Worm (Caenorhabditis elegans) whole organism, mixed stage, embryonic: ENCODE measurements around the gene natc-2.

Experiments
- M03D4.4 ChIP-seq: sonication (generic microtip); optimal IDR thresholded peaks from 2 replicates; lab custom pipeline; 2017; ENCODE audit warnings: mild to moderate bottlenecking, missing genetic modification characterization, missing compliant biosample characterization
- bed-3 ChIP-seq: fragments of 200-800 bp; sonication (Bioruptor generic); optimal IDR thresholded peaks from 3 replicates; lab custom pipeline; 2018; ENCODE audit warnings: mild to moderate bottlenecking, missing genetic modification characterization, moderate library complexity, missing compliant biosample characterization
- blmp-1 ChIP-seq: fragments of 150-350 bp; optimal IDR thresholded peaks from 2 replicates; lab custom pipeline; 2014; ENCODE audit warnings: missing biosample characterization, missing genetic modification characterization
- ceh-39 ChIP-seq: fragments of 150-350 bp; optimal IDR thresholded peaks from 2 replicates; lab custom pipeline; 2014; ENCODE audit warnings: missing biosample characterization, missing genetic modification characterization
- ceh-43 ChIP-seq: fragments of 200-800 bp; sonication (Bioruptor generic); optimal IDR thresholded peaks from 2 replicates; lab custom pipeline; 2018; ENCODE audit warnings: mild to moderate bottlenecking, missing genetic modification characterization, moderate library complexity, missing compliant biosample characterization
- cnd-1 ChIP-seq: fragments of 200-800 bp; sonication (Bioruptor generic); optimal IDR thresholded peaks from 2 replicates; lab custom pipeline; 2018; ENCODE audit warnings: mild to moderate bottlenecking, missing genetic modification characterization, missing compliant biosample characterization
- drap-1 ChIP-seq: fragments of 200-800 bp; sonication (Bioruptor generic); optimal IDR thresholded peaks from 3 replicates; lab custom pipeline; 2018; ENCODE audit warnings: mild to moderate bottlenecking, missing genetic modification characterization, missing compliant biosample characterization
- elt-1 ChIP-seq: sonication (generic microtip); optimal IDR thresholded peaks from 2 replicates; lab custom pipeline; 2017; ENCODE audit warnings: missing genetic modification characterization, mild to moderate bottlenecking, missing compliant biosample characterization, antibody characterized with exemption, moderate library complexity, borderline replicate concordance; ENCODE audit not compliant: insufficient read depth
- ham-2 ChIP-seq: fragments of 200-800 bp; sonication (Bioruptor generic); optimal IDR thresholded peaks from 2 replicates; lab custom pipeline; 2018; ENCODE audit warnings: mild to moderate bottlenecking, missing genetic modification characterization, missing compliant biosample characterization
- lin-13 ChIP-seq: fragments of 150-350 bp; optimal IDR thresholded peaks from 2 replicates; lab custom pipeline; 2014; ENCODE audit warnings: missing biosample characterization, missing genetic modification characterization
- lin-32 ChIP-seq: fragments of 200-800 bp; sonication (Bioruptor generic); optimal IDR thresholded peaks from 2 replicates; lab custom pipeline; 2018; ENCODE audit warnings: mild to moderate bottlenecking, missing genetic modification characterization, missing compliant biosample characterization
- lsy-2 ChIP-seq: fragments of 150-350 bp; optimal IDR thresholded peaks from 2 replicates; lab custom pipeline; 2014; ENCODE audit warnings: missing biosample characterization, missing genetic modification characterization
- mab-5 ChIP-seq: fragments of 150-350 bp; optimal IDR thresholded peaks from 2 replicates; lab custom pipeline; 2014; ENCODE audit warnings: missing biosample characterization, missing genetic modification characterization
- mep-1 ChIP-seq: fragments of 150-350 bp; optimal IDR thresholded peaks from 2 replicates; lab custom pipeline; 2017; ENCODE audit warnings: missing biosample characterization, missing genetic modification reagents, missing genetic modification characterization, inconsistent platforms
- mls-2 ChIP-seq: sonication (generic microtip); optimal IDR thresholded peaks from 2 replicates; lab custom pipeline; 2016; ENCODE audit warnings: mild to moderate bottlenecking, missing genetic modification characterization, moderate library complexity, missing compliant biosample characterization
- nhr-12 ChIP-seq: fragments of 150-350 bp; optimal IDR thresholded peaks from 2 replicates; lab custom pipeline; 2014; ENCODE audit warnings: missing biosample characterization, missing genetic modification characterization
- nhr-2 ChIP-seq: fragments of 150-350 bp; optimal IDR thresholded peaks from 2 replicates; lab custom pipeline; 2014; ENCODE audit warnings: missing biosample characterization, missing genetic modification characterization
- nhr-237 ChIP-seq: fragments of 150-350 bp; optimal IDR thresholded peaks from 2 replicates; lab custom pipeline; 2014; ENCODE audit warnings: missing biosample characterization, missing genetic modification characterization
- nhr-76 ChIP-seq: sonication (generic microtip); optimal IDR thresholded peaks from 2 replicates; lab custom pipeline; 2017; ENCODE audit warnings: missing biosample characterization, missing genetic modification characterization
- pha-4 ChIP-seq: fragments of 150-350 bp; optimal IDR thresholded peaks from 2 replicates; lab custom pipeline; 2018; ENCODE audit warnings: missing biosample characterization, missing genetic modification reagents, missing genetic modification characterization
- sem-2 ChIP-seq: fragments of 200-800 bp; sonication (Bioruptor generic); optimal IDR thresholded peaks from 2 replicates; lab custom pipeline; 2018; ENCODE audit warnings: mild to moderate bottlenecking, missing genetic modification characterization, missing compliant biosample characterization
- sptf-1 ChIP-seq: sonication (generic microtip); optimal IDR thresholded peaks from 2 replicates; lab custom pipeline; 2017; ENCODE audit warnings: mild to moderate bottlenecking, missing genetic modification characterization, moderate library complexity, missing compliant biosample characterization
- tbx-8 ChIP-seq: fragments of 200-800 bp; sonication (Bioruptor generic); optimal IDR thresholded peaks from 2 replicates; lab custom pipeline; 2018; ENCODE audit warnings: mild to moderate bottlenecking, missing genetic modification characterization, moderate library complexity, missing compliant biosample characterization
- unc-120 ChIP-seq: sonication (generic microtip); optimal IDR thresholded peaks from 2 replicates; lab custom pipeline; 2017; ENCODE audit warnings: missing genetic modification characterization, missing compliant biosample characterization; ENCODE audit not compliant: poor library complexity, severe bottlenecking
- unc-39 ChIP-seq: fragments of 150-350 bp; optimal IDR thresholded peaks from 2 replicates; lab custom pipeline; 2014; ENCODE audit warnings: missing biosample characterization, missing genetic modification characterization
- unc-62 ChIP-seq: fragments of 150-350 bp; optimal IDR thresholded peaks from 2 replicates; lab custom pipeline; 2014; ENCODE audit warnings: missing biosample characterization, missing genetic modification reagents, missing genetic modification characterization
- zip-8 ChIP-seq: fragments of 150-350 bp; optimal IDR thresholded peaks from 2 replicates; lab custom pipeline; 2014; ENCODE audit warnings: missing biosample characterization, missing genetic modification characterization

The natc-2 gene

DNA sequence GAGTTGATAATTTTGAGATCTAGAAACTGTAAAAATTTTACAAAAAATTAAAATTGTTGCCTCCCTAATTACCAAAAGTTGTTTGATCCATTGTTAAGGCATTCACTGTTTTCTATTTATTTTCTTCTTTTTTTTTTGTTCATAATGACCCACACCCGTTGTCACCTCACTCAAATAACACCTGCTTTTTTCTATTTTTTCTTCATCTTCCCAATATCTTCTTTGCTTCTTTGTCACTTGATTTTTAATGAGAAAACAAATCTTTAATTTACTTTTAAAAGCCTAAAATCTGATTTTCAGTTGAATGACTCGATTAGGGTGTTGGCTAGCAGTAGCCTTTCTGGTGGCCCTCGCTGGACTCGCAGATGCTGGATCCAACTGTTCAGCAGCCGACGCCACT lies 29.5 kb downstream of the natc-2 start, which contains the start of gene ncx-2:
Gene ncx-2 (plus strand): TSS at position 301 of the 400 bp plus-strand sequence.
- TF ChIP-seq drap-1 (GFP tag; lab: Kevin White, UChicago) (no peak), ceh-39 (tag; lab: Kevin White, UChicago) (no peak), sptf-1 (no peak), mep-1 (tag; lab: Kevin White, UChicago) (no peak), lin-32 (GFP tag; lab: Kevin White, UChicago) (no peak), nhr-76 (tag; lab: Kevin White, UChicago) (no peak), M03D4.4 (tag; lab: Kevin White, UChicago) (no peak), ceh-43 (no peak), nhr-12 (tag; lab: Kevin White, UChicago) (no peak), lin-13 (tag; lab: Kevin White, UChicago) (no peak), blmp-1 (no peak), bed-3 (GFP tag; lab: Kevin White, UChicago) (no peak)

DNA sequence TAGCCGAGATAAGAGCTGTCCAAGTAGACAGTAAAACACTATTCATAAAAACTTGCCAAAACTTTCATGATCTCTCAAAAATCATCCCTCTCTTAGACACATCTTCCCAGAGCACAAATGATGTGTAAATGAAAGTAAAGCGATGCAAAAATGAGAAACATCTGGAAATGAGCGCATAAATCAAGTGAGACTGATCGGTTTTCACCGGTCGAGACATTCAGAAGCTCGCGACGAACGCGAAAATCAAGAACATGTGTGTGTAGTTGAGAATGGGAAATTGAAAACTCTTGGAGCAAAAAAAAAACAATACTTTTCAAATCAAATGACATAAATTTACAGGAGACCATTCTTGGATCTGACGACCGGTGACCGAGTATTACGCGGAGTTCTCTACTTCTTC lies 30.5 kb downstream of the natc-2 start:
- TF ChIP-seq nhr-12 (tag; lab: Kevin White, UChicago) (no peak), blmp-1 (no peak), drap-1 (GFP tag; lab: Kevin White, UChicago) (no peak), nhr-237 (tag; lab: Kevin White, UChicago) (no peak), unc-62 (GFP tag; lab: Kevin White, UChicago) (no peak), lin-32 (GFP tag; lab: Kevin White, UChicago) (no peak), mls-2 (tag; lab: Kevin White, UChicago) (no peak), elt-1 (tag; lab: Kevin White, UChicago) (no peak), ham-2 (GFP tag; lab: Kevin White, UChicago) (no peak)

DNA sequence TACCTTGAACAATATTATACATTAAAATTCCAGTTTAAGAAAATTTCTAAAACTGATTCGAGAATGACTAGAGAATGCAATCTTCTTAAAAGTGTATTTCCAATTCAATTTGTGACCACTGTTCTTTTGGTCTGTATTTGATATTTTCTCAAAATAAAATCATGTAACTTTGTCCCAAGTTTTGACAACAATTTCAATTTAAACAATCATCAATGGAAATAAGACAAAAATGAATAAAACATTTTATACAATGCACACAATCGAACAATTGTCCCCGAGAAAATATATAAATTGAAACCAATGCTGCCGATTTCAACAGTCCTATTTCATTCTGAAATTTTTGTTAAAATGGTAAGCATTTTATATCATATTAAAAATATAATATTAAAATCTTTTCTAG lies 37.8 kb downstream of the natc-2 start, which contains the start of gene C10G8.4:
Gene C10G8.4 (plus strand): TSS at position 301 of the 400 bp plus-strand sequence.
- TF ChIP-seq M03D4.4 (tag; lab: Kevin White, UChicago): no peak
- TF ChIP-seq unc-120: no peak
- no peak for TF ChIP-seq cnd-1 (tag; lab: Kevin White, UChicago)
- no peak for TF ChIP-seq bed-3 (GFP tag; lab: Kevin White, UChicago)
- no peak for TF ChIP-seq blmp-1
- TF ChIP-seq unc-39 (tag; lab: Kevin White, UChicago): no peak
- TF ChIP-seq pha-4 (tag; lab: Kevin White, UChicago): no peak
- TF ChIP-seq nhr-2 (tag; lab: Kevin White, UChicago): no peak
- no peak for TF ChIP-seq sem-2 (GFP tag; lab: Kevin White, UChicago)
- no peak for TF ChIP-seq mab-5
- no peak for TF ChIP-seq nhr-76 (tag; lab: Kevin White, UChicago)

DNA sequence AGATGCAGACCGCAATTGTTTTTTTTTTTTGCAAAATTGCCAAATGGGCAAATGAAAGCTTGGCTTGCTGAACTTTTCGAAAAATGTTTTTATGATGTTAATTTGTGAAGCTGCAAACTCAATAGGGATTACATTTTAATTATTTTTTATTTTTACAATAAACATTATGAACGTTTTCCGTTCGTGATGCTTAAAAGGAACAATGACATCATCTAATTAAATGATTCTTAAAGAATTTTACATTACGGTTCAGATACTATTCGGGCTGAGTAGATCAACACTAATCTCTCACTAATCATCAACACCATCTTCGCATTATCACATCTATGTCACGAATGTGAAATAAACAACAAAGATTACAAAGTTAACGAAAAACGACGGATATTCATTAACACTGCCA lies 38.6 kb downstream of the natc-2 start, which contains the start of gene C10G8.3:
Gene C10G8.3 (plus strand): TSS at position 301 of the 400 bp plus-strand sequence.
- TF ChIP-seq unc-39 (tag; lab: Kevin White, UChicago) (no peak), lin-13 (tag; lab: Kevin White, UChicago) (no peak), nhr-2 (tag; lab: Kevin White, UChicago) (no peak), lsy-2 (tag; lab: Kevin White, UChicago) (no peak), nhr-237 (tag; lab: Kevin White, UChicago) (no peak), sem-2 (GFP tag; lab: Kevin White, UChicago) (no peak), mls-2 (tag; lab: Kevin White, UChicago) (no peak), M03D4.4 (tag; lab: Kevin White, UChicago) (no peak), unc-62 (GFP tag; lab: Kevin White, UChicago) (no peak), ceh-39 (tag; lab: Kevin White, UChicago) (no peak)
- TF ChIP-seq, all 35 proteins: peak for 0

DNA sequence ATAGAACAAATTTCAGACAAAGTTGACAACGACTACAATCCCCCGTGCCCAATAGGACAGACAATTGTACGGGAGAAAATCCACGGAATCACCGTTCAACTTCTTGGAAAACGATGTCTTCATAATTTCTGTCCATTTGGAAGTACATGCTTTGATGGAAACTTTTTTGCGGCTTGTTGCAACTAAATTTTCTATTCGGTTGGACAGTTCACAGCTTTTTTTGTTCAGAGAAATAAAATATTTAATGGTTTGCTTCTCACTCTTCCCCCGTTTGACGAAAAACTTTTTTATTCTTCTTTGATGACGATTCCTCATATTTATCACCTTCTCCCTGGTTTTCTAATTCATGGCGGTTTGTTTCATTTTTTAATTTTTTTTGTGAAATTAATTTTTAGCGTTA lies 40.2 kb downstream of the natc-2 start, which contains the start of gene C10G8.2:
Gene C10G8.2 (plus strand): TSS at position 301 of the 400 bp plus-strand sequence.
- TF ChIP-seq tbx-8: no peak
- no peak for TF ChIP-seq unc-62 (GFP tag; lab: Kevin White, UChicago)
- TF ChIP-seq zip-8 (tag; lab: Kevin White, UChicago): no peak
- TF ChIP-seq unc-120: no peak
- TF ChIP-seq bed-3 (GFP tag; lab: Kevin White, UChicago): no peak
- TF ChIP-seq blmp-1: no peak
- no peak for TF ChIP-seq nhr-12 (tag; lab: Kevin White, UChicago)
- TF ChIP-seq ham-2 (GFP tag; lab: Kevin White, UChicago): no peak
- no peak for TF ChIP-seq pha-4 (tag; lab: Kevin White, UChicago)
- TF ChIP-seq mep-1 (tag; lab: Kevin White, UChicago): no peak
- TF ChIP-seq, all 35 proteins: peak for 0
